Worm (Caenorhabditis elegans): ENCODE measurements around the gene F07A11.5.

Gene F07A11.5

ce11 chrII:11592023-11592422, 20.1 kb upstream of the F07A11.5 start, which contains the start of gene F07A11.1:
Gene F07A11.1, minus strand, starts transcription at chrII:11592123.
- TF ChIP-seq dao-5 (tag; optimal IDR thresholded peaks at IDR 0.05) = no peak

- TF ChIP-seq W03F9.2 (tag; optimal IDR thresholded peaks at IDR 0.05) = no peak
- TF ChIP-seq him-1 (tag; optimal IDR thresholded peaks at IDR 0.05) = no peak
- TF ChIP-seq dao-5 (tag; optimal IDR thresholded peaks at IDR 0.05) = no peak
These were observed 16.6 kb upstream of the F07A11.5 start, which contains the start of gene gfat-1 for ce11 chrII:11595368-11595996. Gene gfat-1, minus strand, starts transcription at chrII:11595418.

ce11 chrII:11596157-11596740, 15.9 kb upstream of the F07A11.5 start:
- no peak for TF ChIP-seq W03F9.2 (tag; optimal IDR thresholded peaks at IDR 0.05)
- TF ChIP-seq dao-5 (tag; optimal IDR thresholded peaks at IDR 0.05) = no peak
- no peak for TF ChIP-seq him-1 (tag; optimal IDR thresholded peaks at IDR 0.05)

ce11 chrII:11599751-11600150, 12.3 kb upstream of the F07A11.5 start, which contains the start of gene npp-5:
Gene npp-5, minus strand, starts transcription at chrII:11599809.
- no peak for TF ChIP-seq W03F9.2 (tag; optimal IDR thresholded peaks at IDR 0.05)
- TF ChIP-seq dao-5 (tag; optimal IDR thresholded peaks at IDR 0.05) = no peak
- TF ChIP-seq him-1 (tag; optimal IDR thresholded peaks at IDR 0.05) = no peak

ce11 chrII:11600711-11601110, 11.4 kb upstream of the F07A11.5 start, which contains the start of gene F07A11.4:
Gene F07A11.4, plus strand, starts transcription at chrII:11601011.
- no peak for TF ChIP-seq him-1 (tag; optimal IDR thresholded peaks at IDR 0.05)
- no peak for TF ChIP-seq dao-5 (tag; optimal IDR thresholded peaks at IDR 0.05)
- no peak for TF ChIP-seq W03F9.2 (tag; optimal IDR thresholded peaks at IDR 0.05)

- TF ChIP-seq him-1 (tag; optimal IDR thresholded peaks at IDR 0.05) (no peak), W03F9.2 (tag; optimal IDR thresholded peaks at IDR 0.05) (no peak), dao-5 (tag; optimal IDR thresholded peaks at IDR 0.05) (no peak)
These were observed 9.6 kb upstream of the F07A11.5 start for ce11 chrII:11602387-11602960.

- TF ChIP-seq dao-5 (tag; optimal IDR thresholded peaks at IDR 0.05) (no peak), W03F9.2 (tag; optimal IDR thresholded peaks at IDR 0.05) (no peak), him-1 (tag; optimal IDR thresholded peaks at IDR 0.05) (no peak)
These were observed 7.5 kb upstream of the F07A11.5 start for ce11 chrII:11604613-11605012.

- TF ChIP-seq dao-5 (tag; optimal IDR thresholded peaks at IDR 0.05) (no peak), him-1 (tag; optimal IDR thresholded peaks at IDR 0.05) (no peak), W03F9.2 (tag; optimal IDR thresholded peaks at IDR 0.05) (no peak)
These were observed 638 bp upstream of the F07A11.5 start for ce11 chrII:11611462-11611861.

ce11 chrII:11614103-11614857, 2.2 kb downstream of the F07A11.5 start:
- TF ChIP-seq him-1 (tag; optimal IDR thresholded peaks at IDR 0.05) = no peak
- no peak for TF ChIP-seq W03F9.2 (tag; optimal IDR thresholded peaks at IDR 0.05)

ce11 chrII:11616333-11616942, 4.3 kb downstream of the F07A11.5 start:
- no peak for TF ChIP-seq him-1 (tag; optimal IDR thresholded peaks at IDR 0.05)

ce11 chrII:11617715-11618114, 5.6 kb downstream of the F07A11.5 start:
- TF ChIP-seq W03F9.2 (tag; optimal IDR thresholded peaks at IDR 0.05) (no peak), him-1 (tag; optimal IDR thresholded peaks at IDR 0.05) (no peak), dao-5 (tag; optimal IDR thresholded peaks at IDR 0.05) (no peak)

ce11 chrII:11619171-11619570, 7.1 kb downstream of the F07A11.5 start:
- no peak for TF ChIP-seq dao-5 (tag; optimal IDR thresholded peaks at IDR 0.05)
- TF ChIP-seq W03F9.2 (tag; optimal IDR thresholded peaks at IDR 0.05) = no peak
- no peak for TF ChIP-seq him-1 (tag; optimal IDR thresholded peaks at IDR 0.05)

ce11 chrII:11619895-11620439, 7.9 kb downstream of the F07A11.5 start:
- TF ChIP-seq dao-5 (tag; optimal IDR thresholded peaks at IDR 0.05) = peak; percentile 53
- peak; percentile 42 for TF ChIP-seq W03F9.2 (tag; optimal IDR thresholded peaks at IDR 0.05)
- peak; percentile 71 for TF ChIP-seq him-1 (tag; optimal IDR thresholded peaks at IDR 0.05)
